Fruit fly (Drosophila melanogaster) whole organism, embryonic: ENCODE measurements around the gene Sptz.

Source experiments
- Ada2b ChIP-seq: fragments of 200-800 bp; sonication (Bioruptor generic); IDR thresholded peaks from 2 replicates; pipeline ENCODE4 v1.3.6; 2022; ENCODE audit warnings: missing biosample characterization, missing genetic modification characterization
- BEAF-32 ChIP-seq: fragments of 200-800 bp; sonication (Bioruptor generic); optimal IDR thresholded peaks from 3 replicates; lab custom pipeline; 2017; ENCODE audit warnings: missing biosample characterization, missing genetic modification characterization, mild to moderate bottlenecking, moderate library complexity, missing genetic modification reagents
- CG10462 ChIP-seq: fragments of 200-800 bp; sonication (Bioruptor generic); optimal IDR thresholded peaks from 2 replicates; lab custom pipeline; 2016; ENCODE audit warnings: missing biosample characterization, missing genetic modification characterization
- CG10565 ChIP-seq: fragments of 200-800 bp; sonication (Bioruptor generic); optimal IDR thresholded peaks from 3 replicates; lab custom pipeline; 2016; ENCODE audit warnings: missing biosample characterization, mild to moderate bottlenecking, missing genetic modification characterization
- CG11093 ChIP-seq: fragments of 200-800 bp; sonication (Bioruptor generic); IDR thresholded peaks from 3 replicates; pipeline ENCODE4 v1.3.6; 2022; ENCODE audit warnings: missing biosample characterization, missing genetic modification characterization
- CG11247 ChIP-seq: fragments of 200-800 bp; sonication (Bioruptor generic); IDR thresholded peaks from 2 replicates; pipeline ENCODE4 v1.3.6; 2022; ENCODE audit warnings: missing biosample characterization, missing genetic modification characterization
- CG1233 ChIP-seq: fragments of 200-800 bp; sonication (Bioruptor generic); optimal IDR thresholded peaks from 4 replicates; lab custom pipeline; 2018; ENCODE audit warnings: missing biosample characterization, mild to moderate bottlenecking, missing genetic modification characterization
- CG12942 ChIP-seq: fragments of 200-800 bp; sonication (Bioruptor generic); optimal IDR thresholded peaks from 3 replicates; lab custom pipeline; 2016; ENCODE audit warnings: missing biosample characterization, missing genetic modification characterization
- CG15269 ChIP-seq: fragments of 200-800 bp; sonication (Bioruptor generic); optimal IDR thresholded peaks from 2 replicates; lab custom pipeline; 2018; ENCODE audit warnings: missing biosample characterization, mild to moderate bottlenecking, missing genetic modification characterization, moderate library complexity
- CG16813 ChIP-seq: fragments of 200-800 bp; sonication (Bioruptor generic); IDR thresholded peaks from 3 replicates; pipeline ENCODE4 v1.3.6; 2022; ENCODE audit warnings: missing biosample characterization, missing genetic modification characterization; ENCODE audit not compliant: partially characterized antibody
- CG17612 ChIP-seq: fragments of 200-800 bp; sonication (Bioruptor generic); IDR thresholded peaks from 2 replicates; pipeline ENCODE4 v1.3.6; 2022; ENCODE audit warnings: missing biosample characterization, missing genetic modification characterization
- CG17912 ChIP-seq: fragments of 200-800 bp; sonication (Bioruptor generic); optimal IDR thresholded peaks from 2 replicates; lab custom pipeline; 2018; ENCODE audit warnings: missing biosample characterization, mild to moderate bottlenecking, missing genetic modification characterization
- CG18764 ChIP-seq: fragments of 200-800 bp; sonication (Bioruptor generic); optimal IDR thresholded peaks from 3 replicates; lab custom pipeline; 2016; ENCODE audit warnings: missing biosample characterization, missing genetic modification characterization
- CG31365 ChIP-seq: fragments of 200-800 bp; sonication (Bioruptor generic); optimal IDR thresholded peaks from 2 replicates; lab custom pipeline; 2018; ENCODE audit warnings: missing biosample characterization, mild to moderate bottlenecking, missing genetic modification characterization
- CG3281 ChIP-seq: fragments of 200-800 bp; sonication (Bioruptor generic); optimal IDR thresholded peaks from 3 replicates; lab custom pipeline; 2017; ENCODE audit warnings: missing biosample characterization, mild to moderate bottlenecking, missing genetic modification characterization
- CG4707 ChIP-seq: fragments of 200-800 bp; sonication (Bioruptor generic); optimal IDR thresholded peaks from 2 replicates; lab custom pipeline; 2018; ENCODE audit warnings: missing biosample characterization, mild to moderate bottlenecking, missing genetic modification characterization, moderate library complexity
- CG7357 ChIP-seq: fragments of 200-800 bp; sonication (Bioruptor generic); IDR thresholded peaks from 3 replicates; pipeline ENCODE4 v1.3.6; 2022; ENCODE audit warnings: missing biosample characterization, missing genetic modification characterization
- CG7839 ChIP-seq: fragments of 200-800 bp; sonication (Bioruptor generic); optimal IDR thresholded peaks from 3 replicates; lab custom pipeline; 2018; ENCODE audit warnings: missing biosample characterization, mild to moderate bottlenecking, missing genetic modification characterization, moderate library complexity
- CG7928 ChIP-seq: fragments of 200-800 bp; sonication (Bioruptor generic); optimal IDR thresholded peaks from 2 replicates; lab custom pipeline; 2017; ENCODE audit warnings: missing biosample characterization, mild to moderate bottlenecking, missing genetic modification characterization
- CG8924 ChIP-seq: fragments of 200-800 bp; optimal IDR thresholded peaks from 3 replicates; lab custom pipeline; 2019; ENCODE audit warnings: missing biosample characterization, mild to moderate bottlenecking, missing genetic modification characterization, moderate library complexity
- CG9727 ChIP-seq: fragments of 200-800 bp; sonication (Bioruptor generic); optimal IDR thresholded peaks from 3 replicates; lab custom pipeline; 2017; ENCODE audit warnings: missing biosample characterization, mild to moderate bottlenecking, missing genetic modification characterization
- Dip3 ChIP-seq: fragments of 200-800 bp; sonication (Bioruptor generic); optimal IDR thresholded peaks from 3 replicates; lab custom pipeline; 2016; ENCODE audit warnings: missing biosample characterization, missing genetic modification characterization
- Dref ChIP-seq: fragments of 200-800 bp; sonication (Bioruptor generic); IDR thresholded peaks from 2 replicates; pipeline ENCODE4 v1.3.6; 2022; ENCODE audit warnings: missing biosample characterization, missing genetic modification characterization
- E2f1 ChIP-seq: fragments of 200-800 bp; sonication (Bioruptor generic); IDR thresholded peaks from 2 replicates; pipeline ENCODE4 v1.3.6; 2022; ENCODE audit warnings: missing biosample characterization, missing genetic modification characterization
- Hand ChIP-seq: fragments of 200-800 bp; sonication (Bioruptor generic); optimal IDR thresholded peaks from 2 replicates; lab custom pipeline; 2017; ENCODE audit warnings: mild to moderate bottlenecking, missing biosample characterization, missing genetic modification reagents, missing genetic modification characterization
- Jarid2 ChIP-seq: fragments of 200-800 bp; sonication (Bioruptor generic); optimal IDR thresholded peaks from 3 replicates; lab custom pipeline; 2017; ENCODE audit warnings: mild to moderate bottlenecking, missing biosample characterization, missing genetic modification reagents, missing genetic modification characterization
- Ptx1 ChIP-seq: fragments of 200-800 bp; sonication (Bioruptor generic); IDR thresholded peaks from 2 replicates; pipeline ENCODE4 v1.3.6; 2022; ENCODE audit warnings: missing biosample characterization, missing genetic modification characterization
- Rx ChIP-seq: fragments of 200-800 bp; sonication (Bioruptor generic); IDR thresholded peaks from 2 replicates; pipeline ENCODE4 v1.3.6; 2022; ENCODE audit warnings: missing biosample characterization, missing genetic modification characterization
- Side ChIP-seq: fragments of 200-800 bp; sonication (Bioruptor generic); optimal IDR thresholded peaks from 2 replicates; lab custom pipeline; 2016; ENCODE audit warnings: missing biosample characterization, missing genetic modification characterization
- Sox100B ChIP-seq: fragments of 200-800 bp; sonication (Bioruptor generic); optimal IDR thresholded peaks from 3 replicates; lab custom pipeline; 2018; ENCODE audit warnings: missing biosample characterization, mild to moderate bottlenecking, missing genetic modification characterization
- Trl ChIP-seq, 3 experiments: fragments of >200 bp in 2 of 3; fragments of 200-800 bp in 1 of 3; sonication (Bioruptor generic) in 1 of 3; optimal IDR thresholded peaks; 2 replicates in 1 of 3; 3 replicates in 2 of 3; lab custom pipeline; 2016 to 2017; ENCODE audit warnings: missing biosample characterization in 1 of 3, missing genetic modification characterization in 1 of 3
- YL-1 ChIP-seq: fragments of 200-800 bp; sonication (Bioruptor generic); optimal IDR thresholded peaks from 3 replicates; lab custom pipeline; 2017; ENCODE audit warnings: missing biosample characterization, mild to moderate bottlenecking, missing genetic modification characterization
- btn ChIP-seq: fragments of 200-800 bp; sonication (Bioruptor generic); optimal IDR thresholded peaks from 2 replicates; lab custom pipeline; 2016; ENCODE audit warnings: missing biosample characterization, missing genetic modification characterization
- corto ChIP-seq: fragments of 200-800 bp; sonication (Bioruptor generic); optimal IDR thresholded peaks from 2 replicates; lab custom pipeline; 2016; ENCODE audit warnings: missing biosample characterization, mild to moderate bottlenecking, missing genetic modification characterization, moderate library complexity
- ems ChIP-seq: fragments of 200-800 bp; sonication (Bioruptor generic); optimal IDR thresholded peaks from 3 replicates; lab custom pipeline; 2016; ENCODE audit warnings: missing biosample characterization, missing genetic modification characterization
- fru ChIP-seq: fragments of >200 bp; optimal IDR thresholded peaks from 2 replicates; lab custom pipeline; 2017
- gcm2 ChIP-seq: fragments of 200-800 bp; sonication (Bioruptor generic); optimal IDR thresholded peaks from 2 replicates; lab custom pipeline; 2016; ENCODE audit warnings: missing biosample characterization, missing genetic modification characterization
- gt ChIP-seq: fragments of 200-800 bp; sonication (Bioruptor generic); IDR thresholded peaks from 2 replicates; pipeline ENCODE4 v1.3.6; 2022; ENCODE audit warnings: missing biosample characterization, missing genetic modification characterization
- inv ChIP-seq: fragments of 200-800 bp; sonication (Bioruptor generic); IDR thresholded peaks from 2 replicates; pipeline ENCODE4 v1.3.6; 2022; ENCODE audit warnings: missing biosample characterization, missing genetic modification characterization; ENCODE audit not compliant: partially characterized antibody
- kay ChIP-seq: fragments of 200-800 bp; sonication (Bioruptor generic); optimal IDR thresholded peaks from 2 replicates; lab custom pipeline; 2016; ENCODE audit warnings: missing biosample characterization, missing genetic modification characterization
- lbe ChIP-seq: fragments of 200-800 bp; sonication (Bioruptor generic); optimal IDR thresholded peaks from 2 replicates; lab custom pipeline; 2016; ENCODE audit warnings: missing biosample characterization, mild to moderate bottlenecking, missing genetic modification characterization
- lmd ChIP-seq: fragments of 200-800 bp; sonication (Bioruptor generic); IDR thresholded peaks from 2 replicates; pipeline ENCODE4 v1.3.6; 2022; ENCODE audit warnings: missing biosample characterization, missing genetic modification characterization
- nerfin-1 ChIP-seq: fragments of 200-800 bp; sonication (Bioruptor generic); optimal IDR thresholded peaks from 3 replicates; lab custom pipeline; 2019; ENCODE audit warnings: missing biosample characterization, mild to moderate bottlenecking, missing genetic modification characterization, moderate library complexity
- pan ChIP-seq, 4 experiments: fragments of >200 bp in 3 of 4; fragments of 200-800 bp in 1 of 4; sonication (Bioruptor generic) in 1 of 4; optimal IDR thresholded peaks in 3 of 4; IDR thresholded peaks in 1 of 4; 2 replicates each; pipeline versions ENCODE4 v1.3.6 to Lab custom; 2017 to 2022; ENCODE audit warnings: missing biosample characterization in 2 of 4, missing genetic modification characterization in 2 of 4, mixed read lengths in 1 of 4
- pnt ChIP-seq: fragments of 200-800 bp; sonication (Bioruptor generic); optimal IDR thresholded peaks from 3 replicates; lab custom pipeline; 2016; ENCODE audit warnings: missing biosample characterization, missing genetic modification characterization
- sug ChIP-seq: fragments of 200-800 bp; optimal IDR thresholded peaks from 2 replicates; lab custom pipeline; 2019; ENCODE audit warnings: missing biosample characterization, mild to moderate bottlenecking, missing genetic modification characterization, moderate library complexity
- tap ChIP-seq: fragments of 200-800 bp; optimal IDR thresholded peaks from 3 replicates; lab custom pipeline; 2019; ENCODE audit warnings: missing biosample characterization, mild to moderate bottlenecking, missing genetic modification characterization, moderate library complexity
- tna ChIP-seq: fragments of 200-800 bp; sonication (Bioruptor generic); IDR thresholded peaks from 2 replicates; pipeline ENCODE4 v1.3.6; 2022; ENCODE audit warnings: missing biosample characterization, missing genetic modification characterization; ENCODE audit not compliant: partially characterized antibody
- tup ChIP-seq: fragments of 200-800 bp; sonication (Bioruptor generic); optimal IDR thresholded peaks from 2 replicates; lab custom pipeline; 2016; ENCODE audit warnings: missing biosample characterization, mild to moderate bottlenecking, missing genetic modification characterization, moderate library complexity

Gene Sptz

DNA sequence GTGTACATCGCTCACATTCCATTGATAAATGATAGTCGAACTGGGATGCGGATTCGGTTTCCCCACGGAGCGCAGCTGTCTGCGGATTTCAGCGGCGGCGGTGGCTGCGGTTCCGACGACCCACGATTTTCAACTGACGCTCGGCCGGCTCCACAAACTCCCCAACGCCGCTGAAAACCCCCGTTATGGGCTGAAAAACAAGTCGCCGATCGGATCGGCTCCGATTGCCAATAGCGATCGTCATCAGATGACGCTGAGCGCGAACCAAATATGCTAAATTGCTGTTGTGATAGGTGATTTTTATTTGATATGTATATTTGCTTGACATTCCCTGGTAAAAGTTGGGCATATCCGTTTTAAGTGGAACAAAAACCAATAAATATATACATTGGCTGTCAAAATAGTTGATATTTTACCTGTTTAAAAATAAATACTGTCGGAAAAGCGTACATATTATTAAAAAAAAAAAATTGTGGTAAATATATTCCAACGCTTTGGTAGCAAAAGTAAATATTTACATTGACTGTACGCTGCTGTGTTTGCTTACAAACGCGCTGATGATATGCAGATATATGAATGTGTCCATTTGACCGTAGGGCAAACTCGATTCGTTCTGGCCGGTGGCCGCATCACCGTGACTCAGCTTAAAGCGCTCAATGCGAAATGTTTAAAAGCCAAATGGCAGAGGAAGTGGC, 32.5 kb downstream of the Sptz start (continued):
- peak; percentile 67 for TF ChIP-seq Sox100B (GFP tag; lab: Kevin White, UChicago)
- TF ChIP-seq Ada2b (GFP tag; lab: Robert Waterston, UW) = peak; percentile 49
- TF ChIP-seq CG11093 = no peak
- no peak for TF ChIP-seq inv (GFP tag; lab: Robert Waterston, UW)
- TF ChIP-seq kay (GFP tag; lab: Kevin White, UChicago) = peak; percentile 55
- peak; percentile 50; the same call in 1 of the 2 replicates for TF ChIP-seq CG11247 (GFP tag; lab: Robert Waterston, UW)
- no peak for TF ChIP-seq Rx (GFP tag; lab: Robert Waterston, UW)
- no peak for TF ChIP-seq BEAF-32 (GFP tag; lab: Kevin White, UChicago)
- peak; percentile 75 for TF ChIP-seq lmd (GFP tag; lab: Robert Waterston, UW)
- TF ChIP-seq sug = peak; percentile 43
- TF ChIP-seq CG10565 (GFP tag; lab: Kevin White, UChicago) = no peak
- TF ChIP-seq tup = no peak
- TF ChIP-seq pnt (GFP tag; lab: Kevin White, UChicago) = no peak
- TF ChIP-seq E2f1 (GFP tag; lab: Robert Waterston, UW) = peak; percentile 47; the same call in 1 of the 2 replicates
- peak; percentile 46 for TF ChIP-seq CG8924 (tag; lab: Kevin White, UChicago)
- TF ChIP-seq lbe = peak; percentile 18
- TF ChIP-seq CG17912 = no peak
- peak; percentile 72 for TF ChIP-seq Dip3 (GFP tag; lab: Kevin White, UChicago)
- TF ChIP-seq Ptx1 (GFP tag; lab: Robert Waterston, UW) = peak; percentile 74
- TF ChIP-seq Jarid2 (GFP tag; lab: Kevin White, UChicago) = peak; percentile 15
- TF ChIP-seq CG15269 (tag; lab: Kevin White, UChicago) = peak; percentile 73
- no peak for TF ChIP-seq CG31365 (tag; lab: Kevin White, UChicago)
- TF ChIP-seq CG18764 (GFP tag; lab: Kevin White, UChicago) = peak; percentile 18
- peak; percentile 5 for TF ChIP-seq CG7928 (GFP tag; lab: Kevin White, UChicago)
- TF ChIP-seq tna (GFP tag; lab: Robert Waterston, UW) = no peak
- TF ChIP-seq gcm2 = no peak
- peak; percentile 74 for TF ChIP-seq CG3281 (GFP tag; lab: Kevin White, UChicago)
- no peak for TF ChIP-seq Trl (optimal IDR thresholded peaks at IDR 0.05; lab: Kevin White, UChicago)
- TF ChIP-seq Trl (GFP tag; optimal IDR thresholded peaks at IDR 0.05; lab: Kevin White, UChicago) = no peak
- TF ChIP-seq tap (tag; lab: Kevin White, UChicago) = no peak
- TF ChIP-seq nerfin-1 (tag; lab: Kevin White, UChicago) = no peak
- TF ChIP-seq corto (GFP tag; lab: Kevin White, UChicago) = peak; percentile 13
- TF ChIP-seq Side (GFP tag; lab: Kevin White, UChicago) = no peak
- no peak for TF ChIP-seq CG7357
- TF ChIP-seq gt (GFP tag; lab: Robert Waterston, UW) = no peak
- peak; percentile 26 for TF ChIP-seq CG12942 (GFP tag; lab: Kevin White, UChicago)
- TF ChIP-seq CG10462 (GFP tag; lab: Kevin White, UChicago) = peak; percentile 6
- peak; percentile 68 for TF ChIP-seq CG9727 (GFP tag; lab: Kevin White, UChicago)
- TF ChIP-seq CG7839 (tag; lab: Kevin White, UChicago) = peak; percentile 77
- peak; percentile 41 for TF ChIP-seq CG1233 (GFP tag; lab: Kevin White, UChicago)
- TF ChIP-seq fru (lab: Kevin White, UChicago) = no peak
- TF ChIP-seq Hand = no peak
- no peak for TF ChIP-seq Dref (GFP tag; lab: Robert Waterston, UW)
- TF ChIP-seq ems (GFP tag; lab: Kevin White, UChicago) = peak; percentile 10
- no peak for TF ChIP-seq CG16813
- TF ChIP-seq YL-1 (GFP tag; lab: Kevin White, UChicago) = no peak
- no peak for TF ChIP-seq pan (optimal IDR thresholded peaks at IDR 0.05; lab: Kevin White, UChicago)
- peak in 1 of 2 experiments; percentile 61 for TF ChIP-seq pan (GFP tag; optimal IDR thresholded peaks at IDR 0.05 in 1 of 2, IDR thresholded peaks at IDR 0.05 in 1 of 2)
- no peak for TF ChIP-seq CG4707 (GFP tag; lab: Kevin White, UChicago)
- TF ChIP-seq btn (GFP tag; lab: Kevin White, UChicago) = no peak
- no peak for TF ChIP-seq CG17612 (GFP tag; lab: Robert Waterston, UW)
